Comparison of ENCODE assay signal across 1 fruit fly cellular context in the genomic region with DNA sequence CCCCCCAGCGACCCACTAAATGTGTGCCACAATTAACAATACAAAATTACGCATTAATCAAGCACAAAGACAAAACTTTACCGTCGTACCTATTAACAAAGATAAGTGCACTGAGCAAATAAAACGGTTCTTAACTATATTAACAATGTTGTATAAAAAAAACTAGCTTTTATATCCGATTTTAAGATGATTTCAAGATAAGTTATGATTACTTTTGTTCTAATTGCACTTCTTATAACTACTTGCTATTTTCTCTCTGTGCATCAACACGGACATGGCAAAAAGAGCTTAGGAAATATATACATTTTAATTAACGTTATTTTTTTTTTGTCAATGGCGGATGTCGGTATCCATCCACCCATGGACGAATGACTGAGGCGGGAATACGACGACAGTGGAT.
TF ChIP-seq lines count a peak whose summit lies in the region.

No protein-coding gene starts in this region.

TF ChIP-seq in whole organism, embryonic, 481 proteins besides CTCF, POLR2A, EP300 and RAD21 (continued from another document and continues in another):
- peak; percentile 58; the same call in 1 of the 2 replicates for TF ChIP-seq CG32532 (GFP tag; IDR thresholded peaks at IDR 0.05; lab: Robert Waterston, UW)
- no peak for TF ChIP-seq CG32767 (GFP tag; IDR thresholded peaks at IDR 0.05; lab: Robert Waterston, UW)
- TF ChIP-seq gem (tag; optimal IDR thresholded peaks at IDR 0.05; lab: Kevin White, UChicago) = peak; percentile 56
- TF ChIP-seq tll (GFP tag; optimal IDR thresholded peaks at IDR 0.05; lab: Kevin White, UChicago) = no peak
- TF ChIP-seq ab (GFP tag; optimal IDR thresholded peaks at IDR 0.05; lab: Kevin White, UChicago) = no peak
- peak; percentile 72 for TF ChIP-seq Ada2b (GFP tag; IDR thresholded peaks at IDR 0.05; lab: Robert Waterston, UW)
- no peak for TF ChIP-seq Max (GFP tag; optimal IDR thresholded peaks at IDR 0.05; lab: Kevin White, UChicago)
- peak; percentile 28 for TF ChIP-seq CG15269 (tag; optimal IDR thresholded peaks at IDR 0.05; lab: Kevin White, UChicago)
- TF ChIP-seq Fer3 (tag; optimal IDR thresholded peaks at IDR 0.05; lab: Kevin White, UChicago) = peak; percentile 22
- no peak for TF ChIP-seq CG33213 (GFP tag; optimal IDR thresholded peaks at IDR 0.05; lab: Kevin White, UChicago)
- no peak for TF ChIP-seq Neu2 (GFP tag; optimal IDR thresholded peaks at IDR 0.05; lab: Kevin White, UChicago; ENCODE audit: borderline replicate concordance)
- no peak for TF ChIP-seq CG16813 (GFP tag; IDR thresholded peaks at IDR 0.05; lab: Robert Waterston, UW; ENCODE audit: partially characterized antibody)
- peak; percentile 37 for TF ChIP-seq lab (GFP tag; optimal IDR thresholded peaks at IDR 0.05; lab: Kevin White, UChicago)
- no peak for TF ChIP-seq CG10321 (GFP tag; IDR thresholded peaks at IDR 0.05; lab: Robert Waterston, UW)
- TF ChIP-seq otp (GFP tag; IDR thresholded peaks at IDR 0.05; lab: Robert Waterston, UW) = 0 out of 3 replicates have a peak, but pooled peaks have one; percentile 19
- TF ChIP-seq zfh1 (GFP tag; IDR thresholded peaks at IDR 0.05; lab: Robert Waterston, UW) = no peak
- no peak for TF ChIP-seq croc (GFP tag; conservative IDR thresholded peaks at IDR 0.05; lab: Robert Waterston, UW)
- TF ChIP-seq CG6272 (GFP tag; IDR thresholded peaks at IDR 0.05; lab: Robert Waterston, UW) = no peak
- no peak for TF ChIP-seq nau (GFP tag; optimal IDR thresholded peaks at IDR 0.05; lab: Kevin White, UChicago)
- TF ChIP-seq CG2875 (GFP tag; optimal IDR thresholded peaks at IDR 0.05; lab: Kevin White, UChicago) = no peak
- peak in 1 of 2 experiments; percentile 0 for TF ChIP-seq Pdp1 (GFP tag; optimal IDR thresholded peaks at IDR 0.05; lab: Kevin White, UChicago)
- TF ChIP-seq vvl (GFP tag; IDR thresholded peaks at IDR 0.05; lab: Robert Waterston, UW) = peak; percentile 50
- TF ChIP-seq sisA (GFP tag; IDR thresholded peaks at IDR 0.05; lab: Robert Waterston, UW) = peak; percentile 43
- peak; percentile 24 for TF ChIP-seq Blimp-1 (GFP tag; optimal IDR thresholded peaks at IDR 0.05; lab: Kevin White, UChicago)
- TF ChIP-seq jing (GFP tag; optimal IDR thresholded peaks at IDR 0.05; lab: Kevin White, UChicago) = no peak
- no peak for TF ChIP-seq D19A (tag; optimal IDR thresholded peaks at IDR 0.05; lab: Kevin White, UChicago)
- no peak for TF ChIP-seq br (optimal IDR thresholded peaks at IDR 0.05; lab: Kevin White, UChicago)
- no peak for TF ChIP-seq Elba2 (GFP tag; optimal IDR thresholded peaks at IDR 0.05; lab: Kevin White, UChicago)
- TF ChIP-seq CG11504 (tag; optimal IDR thresholded peaks at IDR 0.05; lab: Kevin White, UChicago) = peak; percentile 55
- TF ChIP-seq grau (tag; optimal IDR thresholded peaks at IDR 0.05; lab: Kevin White, UChicago) = peak; percentile 13
- TF ChIP-seq CG17328 (GFP tag; IDR thresholded peaks at IDR 0.05; lab: Robert Waterston, UW) = peak; percentile 7; the same call in 1 of the 2 replicates
- no peak for TF ChIP-seq Hsf (GFP tag; optimal IDR thresholded peaks at IDR 0.05; lab: Kevin White, UChicago)
- no peak for TF ChIP-seq dati (GFP tag; IDR thresholded peaks at IDR 0.05; lab: Robert Waterston, UW)
- TF ChIP-seq sob (GFP tag; IDR thresholded peaks at IDR 0.05; lab: Robert Waterston, UW) = peak; percentile 43; the same call in 1 of the 2 replicates
- TF ChIP-seq CG4820 (GFP tag; optimal IDR thresholded peaks at IDR 0.05; lab: Kevin White, UChicago) = no peak
- no peak for TF ChIP-seq CG8089 (GFP tag; optimal IDR thresholded peaks at IDR 0.05; lab: Kevin White, UChicago)
- TF ChIP-seq CG7786 (GFP tag; optimal IDR thresholded peaks at IDR 0.05; lab: Kevin White, UChicago) = no peak
- TF ChIP-seq CG7372 (GFP tag; IDR thresholded peaks at IDR 0.05; lab: Robert Waterston, UW) = no peak
- peak; percentile 24 for TF ChIP-seq CG13296 (GFP tag; optimal IDR thresholded peaks at IDR 0.05; lab: Kevin White, UChicago)
- TF ChIP-seq CG4424 (GFP tag; optimal IDR thresholded peaks at IDR 0.05; lab: Kevin White, UChicago) = peak; percentile 22
- no peak for TF ChIP-seq vfl (GFP tag; optimal IDR thresholded peaks at IDR 0.05; lab: Kevin White, UChicago)
- no peak for TF ChIP-seq gfzf (GFP tag; optimal IDR thresholded peaks at IDR 0.05; lab: Kevin White, UChicago)
- TF ChIP-seq pho (GFP tag; optimal IDR thresholded peaks at IDR 0.05; lab: Kevin White, UChicago) = no peak
- TF ChIP-seq CG12104 (GFP tag; optimal IDR thresholded peaks at IDR 0.05; lab: Kevin White, UChicago) = no peak
- TF ChIP-seq CG13894 (tag; optimal IDR thresholded peaks at IDR 0.05; lab: Kevin White, UChicago) = no peak
- TF ChIP-seq tio (GFP tag; optimal IDR thresholded peaks at IDR 0.05; lab: Kevin White, UChicago) = no peak
- no peak for TF ChIP-seq hkb (optimal IDR thresholded peaks at IDR 0.05; lab: Kevin White, UChicago)
- TF ChIP-seq hkb (GFP tag; IDR thresholded peaks at IDR 0.05; lab: Robert Waterston, UW) = peak; percentile 60; the same call in 1 of the 2 replicates
- TF ChIP-seq CG13287 (GFP tag; IDR thresholded peaks at IDR 0.05; lab: Robert Waterston, UW; ENCODE audit: partially characterized antibody) = no peak
- TF ChIP-seq NC2α (GFP tag; optimal IDR thresholded peaks at IDR 0.05; lab: Kevin White, UChicago) = no peak
- no peak for TF ChIP-seq CG14965 (GFP tag; optimal IDR thresholded peaks at IDR 0.05; lab: Kevin White, UChicago; ENCODE audit: borderline replicate concordance)
- 0 out of 4 replicates have a peak, but pooled peaks have one; percentile 16 for TF ChIP-seq Gug (GFP tag; IDR thresholded peaks at IDR 0.05; lab: Robert Waterston, UW)
- TF ChIP-seq crp (GFP tag; optimal IDR thresholded peaks at IDR 0.05; lab: Kevin White, UChicago) = no peak
- no peak for TF ChIP-seq gcm2 (GFP tag; optimal IDR thresholded peaks at IDR 0.05; lab: Kevin White, UChicago)
- no peak for TF ChIP-seq CG12236 (GFP tag; optimal IDR thresholded peaks at IDR 0.05; lab: Kevin White, UChicago)
- TF ChIP-seq ken (GFP tag; IDR thresholded peaks at IDR 0.05; lab: Robert Waterston, UW) = no peak
- TF ChIP-seq CG11093 (GFP tag; IDR thresholded peaks at IDR 0.05; lab: Robert Waterston, UW) = no peak; the same call in 2 of the 3 replicates
- TF ChIP-seq CG15696 (tag; optimal IDR thresholded peaks at IDR 0.05; lab: Kevin White, UChicago) = no peak
- TF ChIP-seq CG3847 (GFP tag; IDR thresholded peaks at IDR 0.05; lab: Robert Waterston, UW) = no peak
- peak; percentile 41; the same call in 1 of the 2 replicates for TF ChIP-seq lmd (GFP tag; IDR thresholded peaks at IDR 0.05; lab: Robert Waterston, UW)
- TF ChIP-seq twi (tag; optimal IDR thresholded peaks at IDR 0.05; lab: Kevin White, UChicago) = no peak
- TF ChIP-seq ems (GFP tag; optimal IDR thresholded peaks at IDR 0.05; lab: Kevin White, UChicago) = peak; percentile 5
- peak; percentile 24 for TF ChIP-seq unpg (GFP tag; optimal IDR thresholded peaks at IDR 0.05; lab: Kevin White, UChicago)
- no peak for TF ChIP-seq CG1233 (GFP tag; optimal IDR thresholded peaks at IDR 0.05; lab: Kevin White, UChicago)
- no peak for TF ChIP-seq Rx (GFP tag; IDR thresholded peaks at IDR 0.05; lab: Robert Waterston, UW)
- TF ChIP-seq CG12391 (tag; optimal IDR thresholded peaks at IDR 0.05; lab: Kevin White, UChicago) = peak; percentile 19
- TF ChIP-seq Xbp1 (GFP tag; optimal IDR thresholded peaks at IDR 0.05; lab: Kevin White, UChicago) = peak; percentile 7
- peak; percentile 34 for TF ChIP-seq phol (tag; optimal IDR thresholded peaks at IDR 0.05; lab: Kevin White, UChicago)
- TF ChIP-seq Abd-B (GFP tag; optimal IDR thresholded peaks at IDR 0.05; lab: Kevin White, UChicago) = no peak
- TF ChIP-seq wdn (GFP tag; IDR thresholded peaks at IDR 0.05; lab: Robert Waterston, UW) = no peak
- no peak for TF ChIP-seq CG15011 (GFP tag; optimal IDR thresholded peaks at IDR 0.05; lab: Kevin White, UChicago)
- TF ChIP-seq fd64A (GFP tag; optimal IDR thresholded peaks at IDR 0.05; lab: Kevin White, UChicago) = no peak
- TF ChIP-seq ssp (GFP tag; IDR thresholded peaks at IDR 0.05; lab: Robert Waterston, UW) = 0 out of 2 replicates have a peak, but pooled peaks have one; percentile 16
- TF ChIP-seq Xrp1 (GFP tag; IDR thresholded peaks at IDR 0.05; lab: Robert Waterston, UW) = peak; percentile 48; the same call in 1 of the 2 replicates
- no peak for TF ChIP-seq pan (optimal IDR thresholded peaks at IDR 0.05; lab: Kevin White, UChicago)
- peak in 1 of 2 experiments; percentile 42 for TF ChIP-seq pan (GFP tag; optimal IDR thresholded peaks at IDR 0.05 in 1 of 2, IDR thresholded peaks at IDR 0.05 in 1 of 2)
- TF ChIP-seq ase (GFP tag; IDR thresholded peaks at IDR 0.05; lab: Robert Waterston, UW) = no peak
- no peak for TF ChIP-seq MTF-1 (GFP tag; optimal IDR thresholded peaks at IDR 0.05; lab: Kevin White, UChicago; ENCODE audit: borderline replicate concordance)
- no peak for TF ChIP-seq run (tag; optimal IDR thresholded peaks at IDR 0.05; lab: Kevin White, UChicago)
- no peak for TF ChIP-seq B-H2 (GFP tag; optimal IDR thresholded peaks at IDR 0.05; lab: Kevin White, UChicago)
- TF ChIP-seq CG14441 (GFP tag; IDR thresholded peaks at IDR 0.05; lab: Robert Waterston, UW) = peak; percentile 27; the same call in 1 of the 2 replicates
- TF ChIP-seq ranshi (GFP tag; IDR thresholded peaks at IDR 0.05; lab: Robert Waterston, UW) = peak; percentile 59
- peak; percentile 34; the same call in 1 of the 2 replicates for TF ChIP-seq CG6689 (GFP tag; IDR thresholded peaks at IDR 0.05; lab: Robert Waterston, UW)
- TF ChIP-seq CrebB (tag; optimal IDR thresholded peaks at IDR 0.05; lab: Kevin White, UChicago) = no peak
- TF ChIP-seq CG9932 (GFP tag; IDR thresholded peaks at IDR 0.05; lab: Robert Waterston, UW) = peak; percentile 53
- TF ChIP-seq al (GFP tag; IDR thresholded peaks at IDR 0.05; lab: Robert Waterston, UW) = no peak
- TF ChIP-seq E2f2 (GFP tag; IDR thresholded peaks at IDR 0.05; lab: Robert Waterston, UW) = peak; percentile 25; the same call in 1 of the 2 replicates
- TF ChIP-seq bigmax (GFP tag; optimal IDR thresholded peaks at IDR 0.05; lab: Kevin White, UChicago) = no peak
- TF ChIP-seq bsh (GFP tag; optimal IDR thresholded peaks at IDR 0.05; lab: Kevin White, UChicago) = peak in 1 of 2 experiments; percentile 41
- no peak for TF ChIP-seq CG10366 (GFP tag; IDR thresholded peaks at IDR 0.05; lab: Robert Waterston, UW)
- TF ChIP-seq Sry-δ (GFP tag; optimal IDR thresholded peaks at IDR 0.05; lab: Kevin White, UChicago) = no peak
- no peak for TF ChIP-seq grn (GFP tag; optimal IDR thresholded peaks at IDR 0.05; lab: Kevin White, UChicago)
- TF ChIP-seq CG17612 (GFP tag; IDR thresholded peaks at IDR 0.05; lab: Robert Waterston, UW) = no peak
- TF ChIP-seq gt (GFP tag; IDR thresholded peaks at IDR 0.05; lab: Robert Waterston, UW) = no peak
- TF ChIP-seq ind (GFP tag; optimal IDR thresholded peaks at IDR 0.05; lab: Kevin White, UChicago) = peak; percentile 11
- 0 out of 3 replicates have a peak, but pooled peaks have one; percentile 25 for TF ChIP-seq B-H1 (GFP tag; IDR thresholded peaks at IDR 0.05; lab: Robert Waterston, UW)
- TF ChIP-seq Myb (GFP tag; optimal IDR thresholded peaks at IDR 0.05; lab: Kevin White, UChicago) = no peak
- no peak for TF ChIP-seq CG34376 (GFP tag; optimal IDR thresholded peaks at IDR 0.05; lab: Kevin White, UChicago)
- TF ChIP-seq Ets65A (GFP tag; lab: Kevin White, UChicago) = peak; percentile 13
- no peak for TF ChIP-seq CG4730 (GFP tag; IDR thresholded peaks at IDR 0.05; lab: Robert Waterston, UW)
- TF ChIP-seq CG15514 (GFP tag; optimal IDR thresholded peaks at IDR 0.05; lab: Kevin White, UChicago) = peak; percentile 15
- no peak for TF ChIP-seq CG10462 (GFP tag; optimal IDR thresholded peaks at IDR 0.05; lab: Kevin White, UChicago)
- TF ChIP-seq ttk (GFP tag; IDR thresholded peaks at IDR 0.05; lab: Robert Waterston, UW) = 0 out of 2 replicates have a peak, but pooled peaks have one; percentile 7
- no peak for TF ChIP-seq Dref (GFP tag; IDR thresholded peaks at IDR 0.05; lab: Robert Waterston, UW)
- TF ChIP-seq CkIIα-i1 (GFP tag; IDR thresholded peaks at IDR 0.05; lab: Robert Waterston, UW) = no peak
- no peak for TF ChIP-seq prd (optimal IDR thresholded peaks at IDR 0.05; lab: Kevin White, UChicago)
- peak; percentile 39; the same call in 2 of the 3 replicates for TF ChIP-seq prd (GFP tag; IDR thresholded peaks at IDR 0.05; lab: Robert Waterston, UW)
- TF ChIP-seq fu2 (GFP tag; optimal IDR thresholded peaks at IDR 0.05; lab: Kevin White, UChicago) = no peak
- no peak for TF ChIP-seq Dll (GFP tag; IDR thresholded peaks at IDR 0.05; lab: Robert Waterston, UW; ENCODE audit: partially characterized antibody)
- no peak for TF ChIP-seq lilli (GFP tag; optimal IDR thresholded peaks at IDR 0.05; lab: Kevin White, UChicago)
- no peak for TF ChIP-seq gsb-n (tag; optimal IDR thresholded peaks at IDR 0.05; lab: Kevin White, UChicago)
- no peak for TF ChIP-seq CG31388 (GFP tag; optimal IDR thresholded peaks at IDR 0.05; lab: Kevin White, UChicago)
- peak; percentile 18; the same call in 1 of the 2 replicates for TF ChIP-seq crol (GFP tag; IDR thresholded peaks at IDR 0.05; lab: Robert Waterston, UW)
- TF ChIP-seq lola (GFP tag; optimal IDR thresholded peaks at IDR 0.05; lab: Kevin White, UChicago) = no peak
- TF ChIP-seq gro (GFP tag; optimal IDR thresholded peaks at IDR 0.05; lab: Kevin White, UChicago) = no peak
- TF ChIP-seq CG1832 (GFP tag; optimal IDR thresholded peaks at IDR 0.05; lab: Kevin White, UChicago) = no peak
- TF ChIP-seq row (GFP tag; IDR thresholded peaks at IDR 0.05; lab: Robert Waterston, UW) = peak; percentile 48; the same call in 2 of the 3 replicates
- TF ChIP-seq CG12942 (GFP tag; optimal IDR thresholded peaks at IDR 0.05; lab: Kevin White, UChicago) = no peak
- TF ChIP-seq Mrtf (GFP tag; IDR thresholded peaks at IDR 0.05; lab: Robert Waterston, UW) = no peak
- no peak for TF ChIP-seq cato (GFP tag; optimal IDR thresholded peaks at IDR 0.05; lab: Kevin White, UChicago; ENCODE audit: borderline replicate concordance)
- no peak for TF ChIP-seq CG6683 (GFP tag; optimal IDR thresholded peaks at IDR 0.05; lab: Kevin White, UChicago)
- no peak for TF ChIP-seq Usf (GFP tag; optimal IDR thresholded peaks at IDR 0.05; lab: Kevin White, UChicago)
- TF ChIP-seq fru (optimal IDR thresholded peaks at IDR 0.05; lab: Kevin White, UChicago) = no peak
- TF ChIP-seq CG8944 (GFP tag; optimal IDR thresholded peaks at IDR 0.05; lab: Kevin White, UChicago) = no peak
- TF ChIP-seq CG16815 (GFP tag; optimal IDR thresholded peaks at IDR 0.05; lab: Kevin White, UChicago) = no peak
- TF ChIP-seq chif (GFP tag; optimal IDR thresholded peaks at IDR 0.05; lab: Kevin White, UChicago) = peak in 1 of 2 experiments; percentile 0
- TF ChIP-seq Dip2 (GFP tag; IDR thresholded peaks at IDR 0.05; lab: Robert Waterston, UW) = no peak
- TF ChIP-seq CG7839 (tag; optimal IDR thresholded peaks at IDR 0.05; lab: Kevin White, UChicago) = peak; percentile 12
